Fruit fly (Drosophila melanogaster): ENCODE data around the gene CG43185.

The CG43185 gene

dm6 chr2L:5884674-5885073 is at the start of gene CG43185, which contains the start of gene Sfp26Ac:
CG43185 (plus strand) TSS chr2L:5884888.
Sfp26Ac (minus strand) TSS chr2L:5884774.
- TF ChIP-seq Dbx (GFP tag; IDR thresholded peaks at IDR 0.05) (no peak), cad (GFP tag; optimal IDR thresholded peaks at IDR 0.05) (no peak), nmo (GFP tag; optimal IDR thresholded peaks at IDR 0.05) (no peak), cato (GFP tag; optimal IDR thresholded peaks at IDR 0.05; ENCODE audit: borderline replicate concordance) (no peak), lbe (GFP tag; optimal IDR thresholded peaks at IDR 0.05) (no peak), CG2678 (tag; optimal IDR thresholded peaks at IDR 0.05) (no peak), pho (GFP tag; optimal IDR thresholded peaks at IDR 0.05) (no peak), odd (GFP tag; optimal IDR thresholded peaks at IDR 0.05) (no peak), Ets97D (GFP tag; optimal IDR thresholded peaks at IDR 0.05) (no peak), wek (GFP tag; optimal IDR thresholded peaks at IDR 0.05) (no peak), CG10366 (GFP tag; IDR thresholded peaks at IDR 0.05) (no peak), CG11695 (GFP tag; IDR thresholded peaks at IDR 0.05) (no peak), bigmax (GFP tag; optimal IDR thresholded peaks at IDR 0.05) (no peak), CG15601 (tag; optimal IDR thresholded peaks at IDR 0.05) (no peak), vfl (GFP tag; optimal IDR thresholded peaks at IDR 0.05) (no peak), Xrp1 (GFP tag; IDR thresholded peaks at IDR 0.05) (no peak), Ravus (GFP tag; IDR thresholded peaks at IDR 0.05) (no peak), pros (GFP tag; optimal IDR thresholded peaks at IDR 0.05) (no peak), Pdp1 (GFP tag; optimal IDR thresholded peaks at IDR 0.05) (no peak)

- no peak for TF ChIP-seq CG12104 (GFP tag; optimal IDR thresholded peaks at IDR 0.05)
- TF ChIP-seq gt (GFP tag; IDR thresholded peaks at IDR 0.05): no peak
- TF ChIP-seq tx (GFP tag; optimal IDR thresholded peaks at IDR 0.05): no peak
- no peak for TF ChIP-seq CG43689 (GFP tag; IDR thresholded peaks at IDR 0.05)
- TF ChIP-seq CG2116 (GFP tag; optimal IDR thresholded peaks at IDR 0.05): no peak
- TF ChIP-seq gem (tag; optimal IDR thresholded peaks at IDR 0.05): no peak
- TF ChIP-seq Optix (GFP tag; IDR thresholded peaks at IDR 0.05): no peak
- no peak for TF ChIP-seq cato (GFP tag; optimal IDR thresholded peaks at IDR 0.05; ENCODE audit: borderline replicate concordance)
- TF ChIP-seq Jarid2 (GFP tag; optimal IDR thresholded peaks at IDR 0.05): no peak
- no peak for TF ChIP-seq unpg (GFP tag; optimal IDR thresholded peaks at IDR 0.05)
- TF ChIP-seq CG6175 (GFP tag; IDR thresholded peaks at IDR 0.05): no peak
- TF ChIP-seq croc (GFP tag; conservative IDR thresholded peaks at IDR 0.05): no peak
- no peak for TF ChIP-seq ken (GFP tag; IDR thresholded peaks at IDR 0.05)
These were observed 27.9 kb upstream of the CG43185 start for dm6 chr2L:5856786-5857185.

- no peak for TF ChIP-seq CG7839 (tag; optimal IDR thresholded peaks at IDR 0.05)
- TF ChIP-seq dpn (GFP tag; optimal IDR thresholded peaks at IDR 0.05): no peak
- TF ChIP-seq CG4328 (GFP tag; optimal IDR thresholded peaks at IDR 0.05): no peak
- TF ChIP-seq CG34422 (GFP tag; IDR thresholded peaks at IDR 0.05): peak; percentile 12; the same call in 1 of the 3 replicates
- TF ChIP-seq CG6254 (GFP tag; optimal IDR thresholded peaks at IDR 0.05): no peak
- no peak for TF ChIP-seq CG8290 (GFP tag; optimal IDR thresholded peaks at IDR 0.05)
- peak in 1 of 2 experiments; percentile 44 for TF ChIP-seq CG8290 (tag; optimal IDR thresholded peaks at IDR 0.05)
- no peak for TF ChIP-seq dysf (GFP tag; IDR thresholded peaks at IDR 0.05)
- TF ChIP-seq jumu (GFP tag; optimal IDR thresholded peaks at IDR 0.05): no peak
- no peak for TF ChIP-seq run (tag; optimal IDR thresholded peaks at IDR 0.05)
- no peak for TF ChIP-seq aop (GFP tag; IDR thresholded peaks at IDR 0.05)
- TF ChIP-seq p53 (GFP tag; optimal IDR thresholded peaks at IDR 0.05): no peak
- no peak for TF ChIP-seq Xbp1 (GFP tag; optimal IDR thresholded peaks at IDR 0.05)
- no peak for TF ChIP-seq CG15011 (GFP tag; optimal IDR thresholded peaks at IDR 0.05)
- TF ChIP-seq Ets97D (GFP tag; optimal IDR thresholded peaks at IDR 0.05): peak; percentile 84
- TF ChIP-seq sr (GFP tag; IDR thresholded peaks at IDR 0.05): no peak
- TF ChIP-seq CG14441 (GFP tag; IDR thresholded peaks at IDR 0.05): no peak
- 0 out of 3 replicates have a peak, but pooled peaks have one; percentile 39 for TF ChIP-seq ci (GFP tag; IDR thresholded peaks at IDR 0.05)
- no peak for TF ChIP-seq CG18619 (GFP tag; optimal IDR thresholded peaks at IDR 0.05)
- no peak for TF ChIP-seq B-H1 (GFP tag; IDR thresholded peaks at IDR 0.05)
- no peak for TF ChIP-seq CG3281 (GFP tag; optimal IDR thresholded peaks at IDR 0.05)
- 0 out of 3 replicates have a peak, but pooled peaks have one; percentile 36 for TF ChIP-seq zfh1 (GFP tag; IDR thresholded peaks at IDR 0.05)
These were observed 17.9 kb upstream of the CG43185 start for dm6 chr2L:5866791-5867190.

Data from whole organism, embryonic.